Worm (Caenorhabditis elegans) whole organism, late embryonic: ENCODE measurements around the gene cyn-2.
A peak's percentile ranks its signal among the peaks of the same experiment; 100 is the strongest.

ENCODE experiments used
- C08G9.2 ChIP-seq: sonication (generic microtip); optimal IDR thresholded peaks from 2 replicates; lab custom pipeline; 2016; ENCODE audit warnings: mild to moderate bottlenecking, missing genetic modification characterization, moderate library complexity, missing compliant biosample characterization
- F13H6.1 ChIP-seq: sonication (generic microtip); optimal IDR thresholded peaks from 2 replicates; lab custom pipeline; 2016; ENCODE audit warnings: missing genetic modification characterization, missing compliant biosample characterization
- K09A11.1 ChIP-seq: sonication (generic microtip); optimal IDR thresholded peaks from 2 replicates; lab custom pipeline; 2017; ENCODE audit warnings: antibody characterized with exemption, mild to moderate bottlenecking, missing genetic modification characterization, missing compliant biosample characterization; ENCODE audit not compliant: insufficient read depth
- ama-1 ChIP-seq: fragments of 150-350 bp; optimal IDR thresholded peaks from 2 replicates; lab custom pipeline; 2014
- ceh-18 ChIP-seq: sonication (generic microtip); optimal IDR thresholded peaks from 2 replicates; lab custom pipeline; 2016; ENCODE audit warnings: missing genetic modification characterization, missing compliant biosample characterization
- ceh-22 ChIP-seq: sonication (generic microtip); optimal IDR thresholded peaks from 2 replicates; lab custom pipeline; 2017; ENCODE audit warnings: missing biosample characterization, missing genetic modification characterization
- ceh-34 ChIP-seq: sonication (generic microtip); optimal IDR thresholded peaks from 2 replicates; lab custom pipeline; 2016; ENCODE audit warnings: mild to moderate bottlenecking, missing genetic modification characterization, missing compliant biosample characterization
- ceh-45 ChIP-seq: fragments of 200-800 bp; sonication (Bioruptor generic); IDR thresholded peaks from 2 replicates; pipeline ENCODE4 v1.3.6; 2022; ENCODE audit warnings: missing genetic modification reagents, missing genetic modification characterization, missing compliant biosample characterization
- ceh-48 ChIP-seq: sonication (generic microtip); optimal IDR thresholded peaks from 2 replicates; lab custom pipeline; 2016; ENCODE audit warnings: missing genetic modification characterization, inconsistent platforms, missing compliant biosample characterization
- dmd-4 ChIP-seq: sonication (generic microtip); optimal IDR thresholded peaks from 2 replicates; lab custom pipeline; 2016; ENCODE audit warnings: borderline replicate concordance, missing genetic modification characterization, missing compliant biosample characterization
- dve-1 ChIP-seq: sonication (generic microtip); optimal IDR thresholded peaks from 2 replicates; lab custom pipeline; 2017; ENCODE audit warnings: antibody characterized with exemption, mild to moderate bottlenecking, missing genetic modification characterization, missing compliant biosample characterization
- ets-4 ChIP-seq: sonication (generic microtip); optimal IDR thresholded peaks from 2 replicates; lab custom pipeline; 2016; ENCODE audit warnings: missing genetic modification characterization, missing compliant biosample characterization
- eyg-1 ChIP-seq: sonication (generic microtip); optimal IDR thresholded peaks from 2 replicates; lab custom pipeline; 2016; ENCODE audit warnings: missing genotype, missing genetic modification characterization, missing compliant biosample characterization
- fkh-10 ChIP-seq: fragments of 150-350 bp; optimal IDR thresholded peaks from 2 replicates; lab custom pipeline; 2014; ENCODE audit warnings: missing biosample characterization, missing genetic modification reagents, missing genetic modification characterization
- fkh-6 ChIP-seq: sonication (generic microtip); optimal IDR thresholded peaks from 2 replicates; lab custom pipeline; 2016; ENCODE audit warnings: missing genetic modification characterization, missing compliant biosample characterization
- gmeb-2 ChIP-seq: sonication (generic microtip); optimal IDR thresholded peaks from 2 replicates; lab custom pipeline; 2016; ENCODE audit warnings: missing genetic modification characterization, inconsistent platforms, missing compliant biosample characterization
- hlh-13 ChIP-seq: fragments of 200-800 bp; sonication (Bioruptor generic); optimal IDR thresholded peaks from 2 replicates; lab custom pipeline; 2018; ENCODE audit warnings: mild to moderate bottlenecking, missing genetic modification characterization, missing compliant biosample characterization
- mec-3 ChIP-seq: sonication (generic microtip); optimal IDR thresholded peaks from 2 replicates; lab custom pipeline; 2016; ENCODE audit warnings: borderline replicate concordance, missing genetic modification characterization, missing compliant biosample characterization
- nfya-1 ChIP-seq: sonication (generic microtip); optimal IDR thresholded peaks from 2 replicates; lab custom pipeline; 2017; ENCODE audit warnings: missing genetic modification characterization, mild to moderate bottlenecking, missing compliant biosample characterization, antibody characterized with exemption, moderate library complexity
- nhr-11 ChIP-seq: fragments of 150-350 bp; optimal IDR thresholded peaks from 2 replicates; lab custom pipeline; 2014; ENCODE audit warnings: missing biosample characterization, missing genetic modification characterization
- pag-3 ChIP-seq: sonication (generic microtip); optimal IDR thresholded peaks from 2 replicates; lab custom pipeline; 2016; ENCODE audit warnings: missing compliant biosample characterization, missing genetic modification characterization, borderline replicate concordance
- pha-2 ChIP-seq: sonication (generic microtip); optimal IDR thresholded peaks from 2 replicates; lab custom pipeline; 2017; ENCODE audit warnings: mild to moderate bottlenecking, missing genetic modification characterization, missing compliant biosample characterization
- pha-4 ChIP-seq: fragments of 150-350 bp; optimal IDR thresholded peaks from 2 replicates; lab custom pipeline; 2018; ENCODE audit warnings: missing biosample characterization, missing genetic modification reagents, missing genetic modification characterization
- pqm-1 ChIP-seq: sonication (generic microtip); optimal IDR thresholded peaks from 2 replicates; lab custom pipeline; 2016; ENCODE audit warnings: missing genetic modification characterization, missing compliant biosample characterization
- pros-1 ChIP-seq: fragments of 150-350 bp; optimal IDR thresholded peaks from 2 replicates; lab custom pipeline; 2014; ENCODE audit warnings: missing biosample characterization, missing genetic modification reagents, missing genetic modification characterization
- ref-2 ChIP-seq: sonication (generic microtip); optimal IDR thresholded peaks from 2 replicates; lab custom pipeline; 2016; ENCODE audit warnings: missing genetic modification characterization, missing compliant biosample characterization
- sox-2 ChIP-seq: fragments of 200-800 bp; sonication (Bioruptor generic); IDR thresholded peaks from 2 replicates; pipeline ENCODE4 v1.3.6; 2022; ENCODE audit warnings: missing genetic modification reagents, missing genetic modification characterization, missing compliant biosample characterization
- sox-4 ChIP-seq: sonication (generic microtip); optimal IDR thresholded peaks from 2 replicates; lab custom pipeline; 2017; ENCODE audit warnings: mild to moderate bottlenecking, missing genetic modification characterization, inconsistent platforms, missing compliant biosample characterization
- syd-9 ChIP-seq: sonication (generic microtip); optimal IDR thresholded peaks from 2 replicates; lab custom pipeline; 2016; ENCODE audit warnings: mild to moderate bottlenecking, missing genetic modification characterization, moderate library complexity, missing compliant biosample characterization
- tbx-2 ChIP-seq: sonication (generic microtip); optimal IDR thresholded peaks from 2 replicates; lab custom pipeline; 2016; ENCODE audit warnings: missing genetic modification characterization, missing compliant biosample characterization
- ttx-3 ChIP-seq: sonication (generic microtip); optimal IDR thresholded peaks from 2 replicates; lab custom pipeline; 2016; ENCODE audit warnings: missing genetic modification reagents, missing genetic modification characterization, missing compliant biosample characterization
- unc-3 ChIP-seq, 2 experiments: fragments of 200-800 bp in 1 of 2; sonication (Bioruptor generic) in 1 of 2; sonication (generic microtip) in 1 of 2; conservative IDR thresholded peaks in 1 of 2; optimal IDR thresholded peaks in 1 of 2; 2 replicates each; pipeline versions ENCODE4 v1.3.6 to Lab custom; 2016 to 2022; ENCODE audit warnings: missing compliant biosample characterization in 2 of 2, missing genetic modification characterization in 2 of 2, missing genetic modification reagents in 1 of 2
- unc-55 ChIP-seq: sonication (generic microtip); optimal IDR thresholded peaks from 2 replicates; lab custom pipeline; 2017; ENCODE audit warnings: missing biosample characterization, missing genetic modification reagents, missing genetic modification characterization
- zip-5 ChIP-seq: sonication (generic microtip); optimal IDR thresholded peaks from 2 replicates; lab custom pipeline; 2016; ENCODE audit warnings: missing genetic modification characterization, missing compliant biosample characterization

cyn-2 gene

DNA sequence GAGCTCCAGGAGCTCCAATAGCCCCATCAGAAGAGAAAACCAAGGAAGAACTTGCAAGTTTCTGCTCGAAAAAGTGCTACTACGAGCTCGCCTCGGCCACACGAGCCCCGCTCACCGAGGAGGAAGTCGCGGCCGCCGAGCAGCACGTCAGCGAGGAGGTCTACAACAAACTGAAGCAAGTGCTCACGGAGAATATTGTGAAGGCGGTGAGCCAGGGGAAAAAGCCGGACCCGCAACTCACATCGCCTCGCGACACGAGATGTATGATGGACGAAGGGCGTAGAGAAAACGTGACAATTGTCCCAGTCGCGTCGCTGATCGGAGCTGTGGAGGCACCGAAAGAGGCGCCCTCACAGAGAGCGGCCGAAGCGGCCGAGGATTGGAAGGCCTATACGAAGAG is 39.8 kb upstream of the cyn-2 start:
- no peak for TF ChIP-seq dve-1
- TF ChIP-seq eyg-1 (tag; lab: Kevin White, UChicago): no peak
- TF ChIP-seq dmd-4 (tag; lab: Kevin White, UChicago): no peak
- no peak for TF ChIP-seq hlh-13 (GFP tag; lab: Kevin White, UChicago)
- TF ChIP-seq sox-2 (GFP tag; lab: Robert Waterston, UW): no peak
- TF ChIP-seq sox-4 (tag; lab: Kevin White, UChicago): no peak
- TF ChIP-seq pag-3 (tag; lab: Kevin White, UChicago): no peak
- TF ChIP-seq gmeb-2: no peak
- TF ChIP-seq unc-55 (GFP tag; lab: Kevin White, UChicago): no peak
- no peak for TF ChIP-seq ttx-3 (tag; lab: Kevin White, UChicago)
- TF ChIP-seq nhr-11: no peak
- TF ChIP-seq fkh-6: no peak
- TF ChIP-seq, all 69 proteins: peak for 0

DNA sequence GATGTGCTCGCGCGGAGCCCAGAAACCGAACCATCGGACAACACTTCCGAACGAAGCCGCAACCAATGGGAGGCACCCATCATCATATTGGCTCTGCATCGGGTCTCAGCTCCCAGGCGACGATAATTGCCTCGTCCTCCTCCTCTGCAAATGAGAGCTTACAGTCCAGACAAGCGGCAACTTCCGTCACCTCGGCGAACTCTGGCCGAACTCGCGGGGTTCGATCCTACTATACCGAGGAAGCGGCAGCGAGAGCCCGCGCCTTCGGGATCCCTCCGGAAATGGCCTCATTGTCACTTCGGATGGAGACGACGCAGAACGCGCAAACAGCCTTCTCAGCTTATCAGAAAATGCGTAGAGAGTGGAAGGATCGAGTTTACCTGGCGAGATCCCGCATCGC is 37.5 kb upstream of the cyn-2 start:
- TF ChIP-seq fkh-10 (GFP tag; lab: Kevin White, UChicago) (no peak), ceh-48 (tag; lab: Kevin White, UChicago) (no peak), ceh-22 (no peak), ref-2 (tag; lab: Kevin White, UChicago) (peak; percentile 5), syd-9 (tag; lab: Kevin White, UChicago) (no peak)

DNA sequence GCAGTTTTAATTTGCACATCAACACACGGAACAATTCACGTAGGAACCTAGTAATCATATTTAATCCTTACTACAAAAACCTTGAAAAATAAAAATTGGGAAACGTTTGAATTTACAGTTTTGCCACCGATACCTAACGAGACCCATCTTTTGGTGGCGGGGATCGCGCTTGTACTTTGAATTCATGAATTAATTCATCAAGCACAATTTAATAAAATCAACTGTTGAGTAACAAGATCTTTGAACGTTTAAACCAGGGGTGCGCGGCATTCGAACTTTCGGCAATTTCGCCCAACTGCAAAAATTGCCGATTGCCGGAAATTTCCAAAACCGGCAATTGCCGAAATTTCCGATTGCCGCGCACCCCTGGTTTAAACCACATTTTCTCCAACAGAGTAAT is 35.8 kb upstream of the cyn-2 start:
- TF ChIP-seq C08G9.2 (tag; lab: Kevin White, UChicago) (no peak), ets-4 (tag; lab: Kevin White, UChicago) (no peak), pha-4 (no peak), pros-1 (no peak), mec-3 (tag; lab: Kevin White, UChicago) (no peak), ceh-22 (no peak)

DNA sequence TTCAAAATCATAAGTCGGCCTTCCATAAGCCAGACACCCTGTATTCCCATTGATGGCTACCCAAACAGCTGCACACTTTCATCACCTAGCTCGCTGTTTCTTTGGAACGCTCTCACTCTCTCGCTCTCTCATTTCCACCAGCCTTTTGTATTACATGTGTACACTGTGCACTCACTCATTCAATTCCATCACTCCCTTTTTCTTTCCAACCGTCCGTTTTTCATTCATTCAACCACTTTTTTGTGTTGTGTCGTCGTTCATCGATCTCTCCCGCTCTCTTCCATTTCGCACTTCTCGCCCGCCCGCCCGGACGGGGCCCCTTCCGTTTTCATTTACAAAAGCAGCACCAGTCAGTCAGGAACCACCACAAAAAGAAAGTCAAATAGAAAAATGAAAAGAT is 34.5 kb upstream of the cyn-2 start:
- peak; percentile 33 for TF ChIP-seq tbx-2
- no peak for TF ChIP-seq dve-1
- TF ChIP-seq pha-2 (tag; lab: Kevin White, UChicago): peak; percentile 24
- TF ChIP-seq ets-4 (tag; lab: Kevin White, UChicago): peak; percentile 24
- no peak for TF ChIP-seq ref-2 (tag; lab: Kevin White, UChicago)
- TF ChIP-seq zip-5 (tag; lab: Kevin White, UChicago): no peak

DNA sequence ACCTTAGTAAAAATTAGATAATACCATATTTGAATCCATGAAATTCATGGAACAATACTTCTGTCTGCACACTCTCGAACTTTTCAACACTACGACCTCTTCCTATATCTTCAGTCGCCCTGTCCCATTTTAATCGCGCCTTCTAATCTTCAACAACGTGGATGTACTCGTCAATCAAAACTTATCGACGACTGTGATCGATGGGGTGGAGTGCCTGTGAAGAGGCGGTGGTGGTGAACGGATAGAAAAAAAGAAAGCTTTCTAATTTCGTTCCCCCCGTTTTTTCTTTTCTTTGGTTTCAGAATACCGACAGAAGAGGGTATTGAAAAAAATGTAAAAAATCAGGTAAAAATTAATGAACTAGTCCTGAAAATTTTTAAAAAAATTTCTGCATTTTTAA is 33.4 kb upstream of the cyn-2 start:
- TF ChIP-seq F13H6.1 (tag; lab: Kevin White, UChicago) (no peak), unc-55 (GFP tag; lab: Kevin White, UChicago) (peak; percentile 33)

DNA sequence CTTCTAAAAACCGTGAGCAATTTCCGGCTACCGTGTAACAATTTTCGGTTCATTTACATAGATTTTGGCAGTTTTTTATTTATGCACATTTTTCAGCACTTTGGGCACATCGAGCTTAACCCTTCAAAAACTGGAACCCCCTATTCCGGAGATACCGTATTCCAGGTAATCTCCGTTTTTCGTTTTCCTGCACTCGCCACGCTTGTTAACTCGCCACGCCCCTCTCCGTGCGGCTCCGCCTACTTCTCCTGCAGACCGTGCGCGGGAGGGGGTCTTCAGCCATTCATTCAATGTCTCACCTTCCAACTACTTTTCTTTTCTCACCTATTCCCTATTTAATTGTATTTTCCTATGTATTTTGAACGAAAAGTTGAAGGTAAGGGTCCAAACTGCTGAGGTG is 32.3 kb upstream of the cyn-2 start:
- TF ChIP-seq ceh-45 (no peak), pros-1 (no peak), nfya-1 (tag; lab: Kevin White, UChicago) (no peak), dve-1 (no peak), K09A11.1 (tag; lab: Kevin White, UChicago) (no peak), ceh-34 (tag; lab: Kevin White, UChicago) (no peak), ama-1 (lab: Kevin White, UChicago) (no peak), ttx-3 (tag; lab: Kevin White, UChicago) (no peak), unc-3 (GFP tag; conservative IDR thresholded peaks at IDR 0.05; lab: Robert Waterston, UW) (no peak), unc-3 (tag; optimal IDR thresholded peaks at IDR 0.05; lab: Kevin White, UChicago) (no peak), unc-55 (GFP tag; lab: Kevin White, UChicago) (no peak), pqm-1 (tag; lab: Kevin White, UChicago) (no peak), ets-4 (tag; lab: Kevin White, UChicago) (no peak), eyg-1 (tag; lab: Kevin White, UChicago) (no peak), hlh-13 (GFP tag; lab: Kevin White, UChicago) (no peak), sox-2 (GFP tag; lab: Robert Waterston, UW) (no peak), ceh-18 (tag; lab: Kevin White, UChicago) (no peak)
